Worm (Caenorhabditis elegans) whole organism, L4/young adult: ENCODE measurements around the gene mrpl-12.

ENCODE experiments used
- W03F9.2 ChIP-seq: fragments of 150-350 bp; optimal IDR thresholded peaks from 2 replicates; lab custom pipeline; 2014; ENCODE audit warnings: missing biosample characterization, missing genetic modification characterization
- dao-5 ChIP-seq: sonication (generic microtip); optimal IDR thresholded peaks from 2 replicates; lab custom pipeline; 2016; ENCODE audit warnings: missing genotype, missing genetic modification characterization, moderate library complexity, missing compliant biosample characterization
- him-1 ChIP-seq: sonication (generic microtip); optimal IDR thresholded peaks from 2 replicates; lab custom pipeline; 2016; ENCODE audit warnings: missing genotype, missing genetic modification reagents, missing genetic modification characterization, missing compliant biosample characterization

Gene mrpl-12

DNA sequence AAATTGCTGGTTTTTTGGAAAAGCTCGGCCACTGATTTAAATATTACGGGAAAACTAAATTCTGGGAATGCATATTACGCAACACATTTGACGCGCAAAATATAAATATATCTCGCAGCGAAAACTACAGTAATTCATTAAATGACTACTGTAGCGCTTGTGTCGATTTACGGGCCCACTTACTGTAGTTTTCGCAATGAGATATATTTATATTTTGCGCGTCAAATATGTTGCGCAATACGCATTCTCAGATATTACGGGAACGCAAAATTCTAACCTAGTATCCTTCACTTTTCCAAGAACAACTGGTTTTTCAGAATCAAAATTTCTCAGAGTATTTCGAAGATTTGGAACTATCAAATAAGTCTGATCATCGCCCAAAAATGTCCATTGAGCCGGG lies 2.1 kb downstream of the mrpl-12 start:
- no peak for TF ChIP-seq dao-5
- no peak for TF ChIP-seq him-1 (tag; lab: Kevin White, UChicago)
- no peak for TF ChIP-seq W03F9.2 (tag; lab: Kevin White, UChicago)

DNA sequence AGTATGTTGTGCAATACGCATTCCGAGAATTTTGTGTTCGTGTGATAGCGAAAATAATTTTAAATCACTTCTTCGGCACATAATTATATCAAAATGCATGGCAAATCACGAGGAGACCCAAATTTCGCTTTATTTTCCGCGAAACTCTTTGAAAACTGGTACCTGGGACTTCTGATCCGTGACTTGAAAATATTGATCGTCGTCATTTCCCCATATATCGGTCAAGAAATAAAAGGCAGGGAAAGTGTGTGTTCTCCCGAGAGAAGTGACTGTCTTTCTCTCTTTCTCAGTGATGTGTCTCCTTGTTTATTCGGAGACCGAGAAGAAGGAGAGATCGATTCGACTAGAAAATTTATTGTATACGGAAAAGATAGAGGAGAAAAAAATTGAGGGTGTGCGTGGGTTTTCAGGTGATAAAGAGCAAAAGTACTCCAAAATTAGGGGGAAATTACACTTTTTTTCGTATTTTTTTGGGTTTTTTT lies 3.7 kb downstream of the mrpl-12 start, which contains the start of gene W09D10.5:
Gene W09D10.5, minus strand, starts transcription at position 345 of the 482 bp plus-strand sequence.
- TF ChIP-seq him-1 (tag; lab: Kevin White, UChicago) (no peak), dao-5 (no peak), W03F9.2 (tag; lab: Kevin White, UChicago) (no peak)

DNA sequence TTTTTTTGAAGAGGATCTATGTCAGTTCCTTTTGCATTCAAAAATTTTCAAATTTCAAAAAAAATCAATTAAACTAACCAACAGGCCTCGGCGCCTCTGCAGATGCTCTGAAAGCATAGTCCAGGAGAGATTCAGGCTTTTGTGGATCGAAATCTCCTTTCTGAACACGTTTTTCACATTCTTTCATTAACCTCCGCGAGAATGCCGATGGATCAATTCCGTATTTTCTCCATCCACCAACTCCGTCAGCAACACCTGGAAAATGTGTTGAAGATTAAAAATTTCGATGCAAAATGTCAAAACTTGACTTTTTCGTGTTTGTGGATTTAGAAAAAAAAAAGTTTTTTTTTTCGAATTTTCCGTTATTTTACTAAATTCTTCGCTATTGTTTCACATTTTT lies 7.0 kb downstream of the mrpl-12 start:
- TF ChIP-seq dao-5, result no peak
- TF ChIP-seq him-1 (tag; lab: Kevin White, UChicago), result no peak
- no peak for TF ChIP-seq W03F9.2 (tag; lab: Kevin White, UChicago)

DNA sequence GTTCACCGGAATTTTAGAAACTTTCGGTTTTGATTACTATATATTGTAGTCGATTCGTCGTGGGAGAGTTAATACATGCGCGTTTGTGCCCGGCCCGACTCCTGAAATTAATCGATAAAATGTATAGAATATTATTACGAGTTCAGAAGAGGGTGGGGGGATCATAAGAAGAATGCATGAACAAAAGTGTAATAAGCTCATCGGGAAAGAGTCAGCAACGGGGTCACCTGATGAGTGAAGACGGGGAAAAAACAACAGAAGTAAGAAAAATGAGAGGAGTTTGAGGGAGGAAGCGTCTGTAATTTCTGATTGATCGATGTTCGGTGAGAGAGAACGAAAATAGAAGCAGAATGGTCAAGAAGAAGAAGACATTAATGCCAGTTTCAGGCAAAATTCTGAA lies 8.5 kb downstream of the mrpl-12 start, which contains the start of gene W09D10.4:
Gene W09D10.4, minus strand, starts transcription at position 101 of the 400 bp plus-strand sequence.
- no peak for TF ChIP-seq dao-5
- no peak for TF ChIP-seq him-1 (tag; lab: Kevin White, UChicago)
- TF ChIP-seq W03F9.2 (tag; lab: Kevin White, UChicago), result no peak

DNA sequence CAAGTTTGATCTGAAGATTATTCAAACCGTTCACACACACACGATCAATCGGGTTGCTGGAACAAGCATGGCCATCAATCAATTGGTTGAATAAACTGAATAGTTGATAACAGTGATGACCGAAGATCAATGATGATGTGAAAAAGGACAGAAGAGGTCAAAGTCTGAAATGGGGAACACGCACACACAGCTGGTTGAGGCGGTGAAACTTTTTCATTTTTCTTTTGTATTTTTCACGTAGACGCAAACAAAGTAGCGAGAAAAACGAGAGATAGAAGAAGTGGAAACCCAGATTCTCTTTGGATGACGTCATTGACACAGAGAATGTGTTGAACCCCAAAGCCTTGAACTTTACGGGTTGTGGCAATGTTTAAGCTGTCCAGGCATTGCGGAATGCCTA lies 9.9 kb downstream of the mrpl-12 start:
- TF ChIP-seq him-1 (tag; lab: Kevin White, UChicago) (no peak), dao-5 (no peak), W03F9.2 (tag; lab: Kevin White, UChicago) (no peak)

DNA sequence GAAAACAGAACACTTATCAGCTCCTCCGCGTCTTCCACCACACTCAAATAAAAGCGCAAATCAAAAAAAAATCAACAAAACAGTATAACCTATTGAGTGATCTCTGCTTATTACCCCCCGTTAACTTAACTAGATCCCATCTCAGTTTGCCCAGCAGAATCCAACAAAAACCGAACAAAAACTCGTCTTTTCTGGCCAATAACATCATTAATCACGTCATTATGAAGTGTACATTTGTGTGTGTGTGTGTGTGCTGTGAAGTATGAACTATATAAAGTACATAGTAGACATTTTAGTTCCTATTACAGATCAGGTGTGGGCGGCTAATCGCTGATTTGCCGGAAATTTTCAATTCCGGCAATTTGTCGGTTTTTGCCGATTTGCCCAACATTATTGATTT lies 10.5 kb downstream of the mrpl-12 start:
- TF ChIP-seq dao-5, result no peak
- TF ChIP-seq W03F9.2 (tag; lab: Kevin White, UChicago), result no peak
- TF ChIP-seq him-1 (tag; lab: Kevin White, UChicago), result no peak

DNA sequence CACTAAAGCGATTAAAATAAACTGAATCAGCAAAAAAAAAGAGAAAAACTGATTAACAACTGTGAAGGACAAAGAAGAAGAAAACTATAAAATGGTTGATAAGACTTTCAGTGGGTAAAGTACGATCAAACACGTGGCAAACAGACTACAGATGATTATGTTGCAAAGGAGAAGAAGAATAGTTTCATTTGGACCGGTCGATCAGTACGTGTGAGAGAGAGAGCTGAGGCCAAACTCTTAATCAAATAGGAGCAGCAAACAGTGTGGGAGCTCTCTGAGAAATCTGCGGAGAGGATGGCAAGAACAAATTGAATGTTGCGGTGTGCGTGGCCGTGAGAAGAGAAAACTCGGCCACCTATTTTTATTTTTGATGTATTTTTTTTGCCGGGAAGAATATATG lies 11.5 kb downstream of the mrpl-12 start:
- TF ChIP-seq dao-5, result no peak
- no peak for TF ChIP-seq W03F9.2 (tag; lab: Kevin White, UChicago)
- TF ChIP-seq him-1 (tag; lab: Kevin White, UChicago), result no peak

DNA sequence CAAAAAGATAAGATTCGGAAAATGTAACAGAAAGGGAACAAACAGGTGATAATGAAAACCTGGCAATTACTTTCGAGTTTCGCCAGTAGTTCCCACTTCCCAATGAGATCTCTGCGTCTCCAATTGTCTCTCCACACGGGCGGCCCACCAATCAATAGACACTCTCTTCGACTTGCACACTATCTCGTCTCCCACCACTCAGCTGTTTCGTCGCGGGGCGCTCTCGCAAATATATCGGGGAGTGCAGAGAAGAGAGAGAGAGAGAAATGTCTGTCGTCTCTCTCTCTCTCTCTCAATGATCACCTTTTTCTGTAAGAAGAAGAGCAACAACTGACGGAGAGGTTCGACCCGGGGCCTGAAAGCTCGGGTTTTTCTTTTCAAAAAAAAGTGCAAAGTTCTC lies 12.6 kb downstream of the mrpl-12 start:
- TF ChIP-seq him-1 (tag; lab: Kevin White, UChicago) (peak; percentile 20), dao-5 (no peak), W03F9.2 (tag; lab: Kevin White, UChicago) (peak; percentile 17)

DNA sequence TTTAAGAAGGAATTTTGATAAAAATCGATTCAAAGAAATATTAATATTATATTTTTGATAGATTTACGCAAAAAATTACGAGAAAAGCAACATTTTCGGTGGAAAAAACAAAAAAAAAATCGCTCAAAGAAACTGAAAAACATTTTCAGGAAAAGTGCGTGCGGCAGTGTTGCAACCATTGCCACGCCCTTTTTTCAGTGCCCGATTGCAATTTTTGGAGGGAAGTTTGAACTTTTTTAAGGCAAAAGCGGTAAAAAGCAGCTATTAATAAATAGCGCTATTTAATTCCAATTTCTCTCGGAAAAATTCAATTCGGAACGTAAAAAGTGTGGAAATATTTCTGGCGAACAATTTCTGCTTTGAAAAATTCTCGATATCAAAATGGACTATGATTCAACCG lies 13.5 kb downstream of the mrpl-12 start:
- TF ChIP-seq W03F9.2 (tag; lab: Kevin White, UChicago) (no peak), him-1 (tag; lab: Kevin White, UChicago) (no peak), dao-5 (no peak)

DNA sequence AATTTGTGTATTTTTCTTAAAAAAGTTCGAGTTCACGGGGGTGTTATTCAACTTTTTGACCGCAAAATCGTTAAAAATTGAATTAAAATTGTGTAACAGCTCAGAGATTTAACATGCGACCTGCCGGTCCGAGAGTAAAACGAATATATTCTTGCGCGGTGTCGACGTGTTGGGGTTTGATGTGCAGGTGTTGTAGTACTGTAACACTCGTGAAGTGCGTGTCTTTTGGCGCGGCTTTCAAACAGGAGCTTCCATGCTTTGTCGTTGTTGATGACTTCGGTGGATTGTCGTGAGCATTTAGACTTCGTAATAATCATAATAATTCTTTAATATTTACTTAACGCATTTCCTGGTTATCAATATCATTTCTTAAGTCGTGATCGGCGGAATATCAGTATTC lies 22.9 kb downstream of the mrpl-12 start, which contains the start of gene tat-3:
Gene tat-3, minus strand, starts transcription at position 196 of the 400 bp plus-strand sequence.
- TF ChIP-seq him-1 (tag; lab: Kevin White, UChicago) (no peak), dao-5 (no peak), W03F9.2 (tag; lab: Kevin White, UChicago) (no peak)

DNA sequence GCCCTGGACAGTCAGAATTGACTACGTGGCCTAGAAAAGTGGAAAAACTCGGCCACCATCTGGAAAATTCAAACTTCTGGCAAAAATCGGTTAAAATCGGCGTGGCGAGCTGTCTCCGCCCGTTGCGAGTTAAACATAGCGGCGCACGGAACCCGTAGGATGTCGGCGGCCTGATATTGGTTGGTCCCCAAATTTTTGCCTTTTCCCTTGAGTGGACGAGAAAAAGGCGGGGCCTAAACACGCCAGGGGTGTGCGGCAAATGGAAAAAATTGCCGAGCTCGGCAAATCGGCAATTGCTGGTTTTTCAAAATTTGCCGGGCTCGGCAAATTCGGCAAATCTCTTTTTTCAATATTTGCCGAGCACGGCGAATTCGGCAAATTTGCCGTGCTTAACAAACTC lies 25.7 kb downstream of the mrpl-12 start:
- TF ChIP-seq dao-5, result no peak
- TF ChIP-seq him-1 (tag; lab: Kevin White, UChicago), result no peak
- no peak for TF ChIP-seq W03F9.2 (tag; lab: Kevin White, UChicago)

DNA sequence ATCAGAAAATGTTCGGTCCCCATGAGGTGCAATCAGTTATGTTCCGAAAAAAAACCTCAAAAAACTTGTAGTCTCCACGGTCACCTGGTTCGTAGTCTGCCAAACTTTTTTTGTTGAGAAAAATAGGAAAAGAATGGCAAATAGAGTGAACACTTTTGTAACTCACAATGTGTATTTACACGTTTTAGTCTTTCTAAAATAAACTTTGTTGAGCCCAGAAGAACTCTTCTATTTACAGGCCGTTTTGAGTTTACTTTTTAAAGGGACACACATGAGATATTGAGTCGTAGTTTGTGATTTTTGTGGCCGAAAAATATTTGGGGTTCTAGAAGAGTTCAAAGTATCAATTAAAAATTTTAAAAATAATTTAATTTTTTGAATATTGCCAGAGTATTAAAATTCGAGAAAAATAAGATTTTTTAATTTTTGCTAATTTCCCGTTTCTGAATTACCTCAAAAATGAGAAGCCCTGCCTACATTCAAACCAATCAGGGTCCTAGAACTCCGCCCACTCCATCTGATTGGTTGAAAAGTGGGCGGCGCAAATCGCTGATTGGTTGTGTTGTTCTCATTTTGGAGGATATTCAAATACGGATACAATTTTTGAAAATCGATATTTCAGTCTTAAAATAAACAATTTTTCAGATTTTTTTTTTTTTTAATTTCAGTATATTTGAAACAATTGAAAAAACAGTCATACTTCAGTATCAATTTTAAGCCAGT lies 27.1 kb downstream of the mrpl-12 start:
- TF ChIP-seq W03F9.2 (tag; lab: Kevin White, UChicago) (no peak), him-1 (tag; lab: Kevin White, UChicago) (no peak), dao-5 (no peak)

DNA sequence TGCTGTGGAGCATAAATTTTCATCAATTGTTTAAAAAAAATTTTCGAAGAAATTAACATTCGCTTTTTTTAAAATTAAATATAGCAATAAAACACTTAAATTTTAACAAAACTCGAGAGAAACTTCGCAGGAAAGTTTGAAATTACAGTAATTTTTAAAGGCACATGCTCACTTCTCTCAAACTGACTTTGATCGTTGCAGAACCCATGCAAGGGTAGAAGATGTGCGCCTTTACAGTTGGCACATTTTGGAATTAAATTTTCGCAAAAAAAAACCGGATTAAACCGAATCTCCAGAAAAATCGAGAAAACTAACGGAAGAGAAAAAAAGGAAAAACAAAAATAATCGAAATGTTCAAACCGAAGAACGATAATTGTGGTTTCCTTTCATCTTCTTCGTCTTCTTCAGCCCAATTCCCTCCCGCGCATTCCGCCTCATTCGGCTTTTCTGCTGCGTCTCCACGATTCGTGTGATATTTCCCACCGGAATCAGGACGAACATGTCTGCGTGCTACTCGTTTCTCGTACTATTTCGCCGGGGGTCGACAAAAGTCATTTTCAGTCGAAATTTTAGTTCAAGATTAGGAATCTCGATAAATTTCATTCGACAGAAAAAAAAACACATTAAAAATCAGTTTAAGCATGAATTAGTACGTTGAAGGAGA lies 28.9 kb downstream of the mrpl-12 start:
- no peak for TF ChIP-seq dao-5
- no peak for TF ChIP-seq W03F9.2 (tag; lab: Kevin White, UChicago)
- TF ChIP-seq him-1 (tag; lab: Kevin White, UChicago), result no peak

DNA sequence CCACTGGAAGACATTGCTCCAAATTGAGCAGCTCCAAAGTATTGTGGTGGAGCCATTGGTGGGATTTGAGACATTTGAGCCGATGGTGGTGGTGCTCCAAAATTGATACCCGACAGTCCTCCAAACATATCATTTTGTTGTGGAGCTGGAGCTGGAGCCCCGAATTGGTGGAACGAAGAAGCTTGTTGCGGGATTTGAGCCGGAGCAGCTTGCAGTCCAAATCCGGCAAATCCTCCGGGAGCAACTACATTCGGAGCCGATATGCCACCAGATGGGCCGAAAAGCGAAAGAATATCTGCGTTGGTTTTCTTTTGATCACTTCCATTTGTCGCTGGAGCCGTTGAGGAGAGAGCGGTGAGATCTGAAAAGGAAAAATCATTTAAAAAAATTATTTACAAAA lies 30.5 kb downstream of the mrpl-12 start:
- TF ChIP-seq dao-5 (no peak), him-1 (tag; lab: Kevin White, UChicago) (no peak), W03F9.2 (tag; lab: Kevin White, UChicago) (no peak)
